Worm (Caenorhabditis elegans): ENCODE results near the gene T02H6.1.
A peak's percentile ranks its signal among the peaks of the same experiment; 100 is the strongest.

The T02H6.1 gene

DNA sequence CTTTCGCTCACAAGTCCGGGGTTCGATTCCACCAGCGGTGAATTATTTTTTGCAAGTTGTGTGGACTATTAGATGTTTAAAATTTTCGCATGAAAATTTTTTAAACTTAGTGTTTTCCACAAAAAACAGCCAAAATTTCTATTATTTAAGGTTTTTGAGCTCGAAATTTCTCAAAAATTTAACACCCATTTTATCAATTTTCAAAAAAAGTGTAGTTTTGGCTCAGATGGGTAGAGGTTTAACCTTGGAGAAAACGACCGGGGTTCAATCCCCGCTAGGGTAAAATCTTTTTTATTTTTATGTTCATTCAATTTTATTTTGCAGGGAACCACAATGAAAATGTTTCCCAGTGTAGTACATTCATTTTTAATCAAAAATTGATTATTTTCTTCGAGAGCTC lies 60.1 kb downstream of the T02H6.1 start (continued):
- TF ChIP-seq rpc-1 (optimal IDR thresholded peaks at IDR 0.05) (peak; percentile 41), rpc-1 (tag; optimal IDR thresholded peaks at IDR 0.05) (peak; percentile 74), repo-1 (tag; optimal IDR thresholded peaks at IDR 0.05) (no peak), lsl-1 (GFP tag; optimal IDR thresholded peaks at IDR 0.05) (no peak), hrde-1 (tag; optimal IDR thresholded peaks at IDR 0.05; ENCODE audit: borderline replicate concordance) (no peak), nhr-179 (tag; optimal IDR thresholded peaks at IDR 0.05) (no peak)

- TF ChIP-seq mcd-1 (GFP tag; IDR thresholded peaks at IDR 0.05), result no peak
- TF ChIP-seq lin-54 (GFP tag; optimal IDR thresholded peaks at IDR 0.05), result no peak
- TF ChIP-seq rcor-1 (GFP tag; IDR thresholded peaks at IDR 0.05), result no peak
- TF ChIP-seq somi-1 (GFP tag; optimal IDR thresholded peaks at IDR 0.05), result no peak
- TF ChIP-seq nhr-179 (tag; optimal IDR thresholded peaks at IDR 0.05), result no peak
- no peak for TF ChIP-seq F22D6.2 (tag; optimal IDR thresholded peaks at IDR 0.05)
- TF ChIP-seq lag-1 (GFP tag; IDR thresholded peaks at IDR 0.05), result no peak
- no peak for TF ChIP-seq ztf-6 (GFP tag; IDR thresholded peaks at IDR 0.05)
- TF ChIP-seq ekl-4 (GFP tag; IDR thresholded peaks at IDR 0.05), result no peak
- no peak for TF ChIP-seq pbrm-1 (GFP tag; IDR thresholded peaks at IDR 0.05)
- TF ChIP-seq aptf-3 (GFP tag; IDR thresholded peaks at IDR 0.05), result no peak
- TF ChIP-seq attf-6 (GFP tag; IDR thresholded peaks at IDR 0.05), result no peak
- TF ChIP-seq ceh-40 (GFP tag; IDR thresholded peaks at IDR 0.05), result no peak
- TF ChIP-seq zim-3 (tag; optimal IDR thresholded peaks at IDR 0.05), result no peak
- TF ChIP-seq lsy-27 (tag; optimal IDR thresholded peaks at IDR 0.05; ENCODE audit: borderline replicate concordance, insufficient read depth), result no peak
- TF ChIP-seq nfya-2 (GFP tag; IDR thresholded peaks at IDR 0.05), result no peak
Observed at ce11 chrII:770253-770652, 61.1 kb downstream of the T02H6.1 start, which contains the start of gene C08G5.6. TSS of gene C08G5.6 (plus strand) at chrII:770553.
